Worm (Caenorhabditis elegans): ENCODE measurements around the gene pqn-15.

DNA sequence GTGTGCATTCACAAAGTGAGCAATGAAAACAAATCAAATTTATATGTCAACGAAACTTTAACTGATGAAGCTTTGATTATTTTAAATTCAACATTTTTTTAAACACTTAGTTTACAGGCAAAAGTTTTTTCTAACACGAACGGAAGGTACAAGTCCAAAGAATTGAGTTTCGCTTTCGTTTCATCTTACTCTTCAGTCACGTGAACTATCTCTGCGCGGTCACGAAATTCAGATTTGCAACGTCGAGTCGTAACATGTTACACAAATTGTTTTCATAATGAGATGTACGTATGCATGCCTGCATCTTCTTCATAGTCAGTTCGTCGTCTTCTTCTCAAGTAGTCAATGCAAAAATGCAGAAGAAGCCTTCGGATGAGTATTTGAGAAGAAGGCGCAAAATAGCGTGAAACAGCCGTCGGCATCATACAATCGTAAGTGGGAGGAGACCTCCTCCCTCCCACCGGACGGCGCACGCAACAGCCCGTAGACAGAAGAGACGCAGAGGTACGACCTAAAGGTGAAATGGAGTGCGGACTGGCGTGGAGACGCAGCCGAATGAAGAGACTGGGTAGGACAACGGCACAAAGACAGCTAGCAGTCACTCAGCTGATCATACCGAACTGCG is 41.4 kb downstream of the pqn-15 start, which contains the start of gene coel-1:
- TF ChIP-seq ama-1 (optimal IDR thresholded peaks at IDR 0.05) (no peak), tra-4 (tag; optimal IDR thresholded peaks at IDR 0.05) (no peak), ceh-13 (GFP tag; optimal IDR thresholded peaks at IDR 0.05) (no peak), sea-1 (GFP tag; conservative IDR thresholded peaks at IDR 0.05) (no peak), flt-1 (GFP tag; IDR thresholded peaks at IDR 0.05) (no peak), tbx-37 (GFP tag; conservative IDR thresholded peaks at IDR 0.05) (no peak)
